Worm (Caenorhabditis elegans): ENCODE data around the gene T07D4.5.

Gene T07D4.5

ce11 chrII:8930763-8931162 is 46.6 kb upstream of the T07D4.5 start, which contains the start of gene enol-1 (continued):
- no peak for TF ChIP-seq him-1 (tag; optimal IDR thresholded peaks at IDR 0.05)

DNA sequence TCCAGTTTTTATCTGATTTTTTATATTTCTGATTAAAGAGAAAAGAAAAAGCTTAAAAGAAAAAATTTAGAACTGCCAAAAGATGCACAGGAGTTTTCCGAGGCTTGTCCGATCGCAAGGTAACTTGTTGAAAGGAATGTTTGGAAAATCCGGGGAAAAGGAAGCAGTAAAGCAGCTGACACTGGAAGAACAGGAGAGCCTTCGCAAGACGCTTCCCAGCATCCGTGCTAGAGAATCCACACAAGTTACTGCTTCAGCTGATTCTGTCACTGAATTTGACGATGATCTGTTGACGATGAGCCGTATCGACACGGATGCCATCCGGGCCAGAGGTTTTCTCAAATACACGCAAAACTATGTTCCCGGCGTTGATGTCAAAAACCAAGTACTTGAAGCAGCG is 45.6 kb upstream of the T07D4.5 start, which contains the start of gene mrpl-50:
TSS of gene mrpl-50 (plus strand) at position 71 of the 400 bp plus-strand sequence.
- no peak for TF ChIP-seq ama-1 (optimal IDR thresholded peaks at IDR 0.05)
- peak in 1 of 2 experiments; percentile 30 for TF ChIP-seq ama-1 (GFP tag; optimal IDR thresholded peaks at IDR 0.05)
- TF ChIP-seq aptf-2 (GFP tag; conservative IDR thresholded peaks at IDR 0.05), result no peak
- TF ChIP-seq F39B2.1 (GFP tag; IDR thresholded peaks at IDR 0.05), result 0 out of 2 replicates have a peak, but pooled peaks have one; percentile 57
- no peak for TF ChIP-seq ztf-18 (tag; optimal IDR thresholded peaks at IDR 0.05)
- no peak for TF ChIP-seq ztf-3 (GFP tag; optimal IDR thresholded peaks at IDR 0.05)
- TF ChIP-seq madf-3 (GFP tag; IDR thresholded peaks at IDR 0.05), result peak; percentile 71
- TF ChIP-seq mcd-1 (GFP tag; IDR thresholded peaks at IDR 0.05), result peak; percentile 43; the same call in 1 of the 2 replicates
- TF ChIP-seq F52B5.7 (tag; optimal IDR thresholded peaks at IDR 0.05), result peak; percentile 13
- TF ChIP-seq gei-17 (GFP tag; optimal IDR thresholded peaks at IDR 0.05), result no peak
- no peak for TF ChIP-seq nhr-90 (tag; optimal IDR thresholded peaks at IDR 0.05)
- TF ChIP-seq Y95B8A.8 (GFP tag; IDR thresholded peaks at IDR 0.05), result no peak
- TF ChIP-seq F57A8.1 (GFP tag; optimal IDR thresholded peaks at IDR 0.05), result no peak
- peak; percentile 59 for TF ChIP-seq repo-1 (tag; optimal IDR thresholded peaks at IDR 0.05)
- no peak for TF ChIP-seq rcor-1 (GFP tag; IDR thresholded peaks at IDR 0.05)
- TF ChIP-seq bed-2 (GFP tag; IDR thresholded peaks at IDR 0.05), result no peak
- TF ChIP-seq hrde-1 (tag; optimal IDR thresholded peaks at IDR 0.05; ENCODE audit: borderline replicate concordance), result no peak
- TF ChIP-seq egl-18 (GFP tag; IDR thresholded peaks at IDR 0.05), result no peak
- TF ChIP-seq F37B4.10 (GFP tag; IDR thresholded peaks at IDR 0.05), result no peak
- no peak for TF ChIP-seq ztf-25 (GFP tag; IDR thresholded peaks at IDR 0.05)
- TF ChIP-seq ceh-79 (tag; optimal IDR thresholded peaks at IDR 0.05), result no peak
- no peak for TF ChIP-seq rpc-1 (optimal IDR thresholded peaks at IDR 0.05)
- TF ChIP-seq rpc-1 (tag; optimal IDR thresholded peaks at IDR 0.05), result no peak
- no peak for TF ChIP-seq somi-1 (GFP tag; optimal IDR thresholded peaks at IDR 0.05)
- TF ChIP-seq lir-1 (GFP tag; conservative IDR thresholded peaks at IDR 0.05), result no peak
- TF ChIP-seq sdz-38 (tag; optimal IDR thresholded peaks at IDR 0.05), result no peak
- TF ChIP-seq dpff-1 (tag; optimal IDR thresholded peaks at IDR 0.05), result peak; percentile 20
- no peak for TF ChIP-seq C17E4.6 (GFP tag; IDR thresholded peaks at IDR 0.05)
- TF ChIP-seq B0035.1 (tag; optimal IDR thresholded peaks at IDR 0.05), result no peak
- 0 out of 2 replicates have a peak, but pooled peaks have one; percentile 21 for TF ChIP-seq hsf-1 (GFP tag; IDR thresholded peaks at IDR 0.05)
- TF ChIP-seq die-1 (tag; optimal IDR thresholded peaks at IDR 0.05), result no peak
- no peak for TF ChIP-seq F57C9.4 (tag; optimal IDR thresholded peaks at IDR 0.05)
- TF ChIP-seq cebp-1 (GFP tag; IDR thresholded peaks at IDR 0.05), result no peak
- peak; percentile 20 for TF ChIP-seq cebp-1 (tag; optimal IDR thresholded peaks at IDR 0.05)
- no peak for TF ChIP-seq nfya-1 (tag; optimal IDR thresholded peaks at IDR 0.05; ENCODE audit: borderline replicate concordance, insufficient read depth)
- TF ChIP-seq T07F8.4 (tag; optimal IDR thresholded peaks at IDR 0.05), result no peak
- 0 out of 2 replicates have a peak, but pooled peaks have one; percentile 42 for TF ChIP-seq nfyb-1 (GFP tag; IDR thresholded peaks at IDR 0.05)
- TF ChIP-seq Y56A3A.18 (GFP tag; IDR thresholded peaks at IDR 0.05), result peak; percentile 36; the same call in 1 of the 2 replicates
- peak; percentile 31 for TF ChIP-seq T26A5.8 (tag; optimal IDR thresholded peaks at IDR 0.05)
- no peak for TF ChIP-seq bed-1 (GFP tag; IDR thresholded peaks at IDR 0.05)
- TF ChIP-seq F55B11.4 (tag; optimal IDR thresholded peaks at IDR 0.05; ENCODE audit: borderline replicate concordance, insufficient read depth), result no peak
- TF ChIP-seq ceh-91 (GFP tag; IDR thresholded peaks at IDR 0.05), result no peak
- TF ChIP-seq Y67H2A.10 (GFP tag; conservative IDR thresholded peaks at IDR 0.05), result no peak
- TF ChIP-seq athp-1 (tag; optimal IDR thresholded peaks at IDR 0.05), result no peak
- TF ChIP-seq F10E7.11 (tag; optimal IDR thresholded peaks at IDR 0.05), result no peak
- TF ChIP-seq atf-7 (tag; optimal IDR thresholded peaks at IDR 0.05), result no peak
- TF ChIP-seq egl-44 (GFP tag; IDR thresholded peaks at IDR 0.05), result no peak

Data from whole organism, young adult.